Worm (Caenorhabditis elegans) whole organism, mixed stage, embryonic: ENCODE data around the gene msp-56.

Source experiments
- M03D4.4 ChIP-seq: sonication (generic microtip); optimal IDR thresholded peaks from 2 replicates; lab custom pipeline; 2017; ENCODE audit warnings: mild to moderate bottlenecking, missing genetic modification characterization, missing compliant biosample characterization
- blmp-1 ChIP-seq: fragments of 150-350 bp; optimal IDR thresholded peaks from 2 replicates; lab custom pipeline; 2014; ENCODE audit warnings: missing biosample characterization, missing genetic modification characterization
- ceh-39 ChIP-seq: fragments of 150-350 bp; optimal IDR thresholded peaks from 2 replicates; lab custom pipeline; 2014; ENCODE audit warnings: missing biosample characterization, missing genetic modification characterization
- ceh-43 ChIP-seq: fragments of 200-800 bp; sonication (Bioruptor generic); optimal IDR thresholded peaks from 2 replicates; lab custom pipeline; 2018; ENCODE audit warnings: mild to moderate bottlenecking, missing genetic modification characterization, moderate library complexity, missing compliant biosample characterization
- ceh-83 ChIP-seq: fragments of 200-800 bp; sonication (Bioruptor generic); optimal IDR thresholded peaks from 2 replicates; lab custom pipeline; 2018; ENCODE audit warnings: mild to moderate bottlenecking, missing genetic modification characterization, missing compliant biosample characterization
- drap-1 ChIP-seq: fragments of 200-800 bp; sonication (Bioruptor generic); optimal IDR thresholded peaks from 3 replicates; lab custom pipeline; 2018; ENCODE audit warnings: mild to moderate bottlenecking, missing genetic modification characterization, missing compliant biosample characterization
- elt-3 ChIP-seq: fragments of 150-350 bp; optimal IDR thresholded peaks from 2 replicates; lab custom pipeline; 2014; ENCODE audit warnings: missing biosample characterization, missing genetic modification characterization
- flh-1 ChIP-seq: fragments of 200-800 bp; sonication (Bioruptor generic); optimal IDR thresholded peaks from 2 replicates; lab custom pipeline; 2018; ENCODE audit warnings: mild to moderate bottlenecking, missing genetic modification characterization, moderate library complexity, missing compliant biosample characterization
- ham-2 ChIP-seq: fragments of 200-800 bp; sonication (Bioruptor generic); optimal IDR thresholded peaks from 2 replicates; lab custom pipeline; 2018; ENCODE audit warnings: mild to moderate bottlenecking, missing genetic modification characterization, missing compliant biosample characterization
- hlh-1 ChIP-seq: fragments of 150-350 bp; optimal IDR thresholded peaks from 2 replicates; lab custom pipeline; 2014; ENCODE audit warnings: missing biosample characterization, missing genetic modification reagents, missing genetic modification characterization
- lin-13 ChIP-seq: fragments of 150-350 bp; optimal IDR thresholded peaks from 2 replicates; lab custom pipeline; 2014; ENCODE audit warnings: missing biosample characterization, missing genetic modification characterization
- lin-32 ChIP-seq: fragments of 200-800 bp; sonication (Bioruptor generic); optimal IDR thresholded peaks from 2 replicates; lab custom pipeline; 2018; ENCODE audit warnings: mild to moderate bottlenecking, missing genetic modification characterization, missing compliant biosample characterization
- lsy-2 ChIP-seq: fragments of 150-350 bp; optimal IDR thresholded peaks from 2 replicates; lab custom pipeline; 2014; ENCODE audit warnings: missing biosample characterization, missing genetic modification characterization
- mab-5 ChIP-seq: fragments of 150-350 bp; optimal IDR thresholded peaks from 2 replicates; lab custom pipeline; 2014; ENCODE audit warnings: missing biosample characterization, missing genetic modification characterization
- mls-2 ChIP-seq: sonication (generic microtip); optimal IDR thresholded peaks from 2 replicates; lab custom pipeline; 2016; ENCODE audit warnings: mild to moderate bottlenecking, missing genetic modification characterization, moderate library complexity, missing compliant biosample characterization
- nhr-12 ChIP-seq: fragments of 150-350 bp; optimal IDR thresholded peaks from 2 replicates; lab custom pipeline; 2014; ENCODE audit warnings: missing biosample characterization, missing genetic modification characterization
- nhr-2 ChIP-seq: fragments of 150-350 bp; optimal IDR thresholded peaks from 2 replicates; lab custom pipeline; 2014; ENCODE audit warnings: missing biosample characterization, missing genetic modification characterization
- nhr-237 ChIP-seq: fragments of 150-350 bp; optimal IDR thresholded peaks from 2 replicates; lab custom pipeline; 2014; ENCODE audit warnings: missing biosample characterization, missing genetic modification characterization
- nhr-28 ChIP-seq: fragments of 150-350 bp; optimal IDR thresholded peaks from 2 replicates; lab custom pipeline; 2014; ENCODE audit warnings: missing biosample characterization, missing genetic modification characterization
- nhr-76 ChIP-seq: sonication (generic microtip); optimal IDR thresholded peaks from 2 replicates; lab custom pipeline; 2017; ENCODE audit warnings: missing biosample characterization, missing genetic modification characterization
- pha-4 ChIP-seq: fragments of 150-350 bp; optimal IDR thresholded peaks from 2 replicates; lab custom pipeline; 2018; ENCODE audit warnings: missing biosample characterization, missing genetic modification reagents, missing genetic modification characterization
- sem-2 ChIP-seq: fragments of 200-800 bp; sonication (Bioruptor generic); optimal IDR thresholded peaks from 2 replicates; lab custom pipeline; 2018; ENCODE audit warnings: mild to moderate bottlenecking, missing genetic modification characterization, missing compliant biosample characterization
- sptf-1 ChIP-seq: sonication (generic microtip); optimal IDR thresholded peaks from 2 replicates; lab custom pipeline; 2017; ENCODE audit warnings: mild to moderate bottlenecking, missing genetic modification characterization, moderate library complexity, missing compliant biosample characterization
- tbx-8 ChIP-seq: fragments of 200-800 bp; sonication (Bioruptor generic); optimal IDR thresholded peaks from 2 replicates; lab custom pipeline; 2018; ENCODE audit warnings: mild to moderate bottlenecking, missing genetic modification characterization, moderate library complexity, missing compliant biosample characterization
- unc-120 ChIP-seq: sonication (generic microtip); optimal IDR thresholded peaks from 2 replicates; lab custom pipeline; 2017; ENCODE audit warnings: missing genetic modification characterization, missing compliant biosample characterization; ENCODE audit not compliant: poor library complexity, severe bottlenecking
- unc-39 ChIP-seq: fragments of 150-350 bp; optimal IDR thresholded peaks from 2 replicates; lab custom pipeline; 2014; ENCODE audit warnings: missing biosample characterization, missing genetic modification characterization
- zip-8 ChIP-seq: fragments of 150-350 bp; optimal IDR thresholded peaks from 2 replicates; lab custom pipeline; 2014; ENCODE audit warnings: missing biosample characterization, missing genetic modification characterization
- ztf-11 ChIP-seq: fragments of 150-350 bp; optimal IDR thresholded peaks from 2 replicates; lab custom pipeline; 2014; ENCODE audit warnings: missing biosample characterization, missing genetic modification characterization

Gene msp-56

DNA sequence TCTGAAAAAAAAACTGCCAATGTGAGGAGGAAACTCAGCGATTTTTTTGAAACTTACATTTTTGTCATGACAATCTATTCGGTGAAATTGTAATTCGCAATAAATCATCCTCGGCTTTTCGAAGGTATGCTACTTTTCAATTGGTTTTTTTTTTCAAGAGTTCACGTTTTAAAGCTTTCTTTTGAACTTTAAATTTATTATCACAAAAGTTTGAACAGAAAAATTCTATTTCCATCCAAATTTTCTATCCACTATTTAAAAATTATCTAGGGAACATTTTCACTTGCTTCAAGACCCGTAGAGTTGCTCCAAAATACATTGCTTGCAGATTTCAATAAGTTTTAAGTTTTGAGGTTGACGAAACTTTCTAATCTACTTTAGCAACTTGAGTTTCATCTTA lies 5.2 kb downstream of the msp-56 start, which contains the start of gene K07F5.6:
TSS of gene K07F5.6 (minus strand) at position 101 of the 400 bp plus-strand sequence.
- TF ChIP-seq nhr-237 (tag; lab: Kevin White, UChicago) (no peak), blmp-1 (tag; lab: Kevin White, UChicago) (no peak), unc-120 (tag; lab: Kevin White, UChicago) (no peak), drap-1 (no peak), lsy-2 (tag; lab: Kevin White, UChicago) (no peak), ham-2 (GFP tag; lab: Kevin White, UChicago) (no peak), tbx-8 (GFP tag; lab: Kevin White, UChicago) (no peak)

DNA sequence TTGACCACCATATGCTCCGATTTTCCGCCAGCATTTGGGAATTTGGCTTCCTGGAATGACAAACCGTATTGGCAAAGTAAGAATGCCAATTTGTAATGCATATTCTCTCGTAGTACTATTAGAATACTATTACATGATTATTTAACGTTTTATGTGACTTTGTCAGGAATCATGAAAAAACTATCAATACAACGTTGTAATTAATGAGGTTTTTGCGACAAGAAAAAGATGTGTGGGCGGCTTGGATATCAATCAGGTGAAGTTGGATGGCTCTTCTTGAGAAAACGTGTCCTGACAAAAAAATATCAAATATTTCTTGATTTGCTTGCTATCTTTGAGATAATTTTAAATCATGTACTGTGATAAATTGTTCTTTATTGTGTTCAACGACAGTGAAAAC lies 6.7 kb downstream of the msp-56 start, which contains the start of gene K07F5.7:
TSS of gene K07F5.7 (minus strand) at position 101 of the 400 bp plus-strand sequence.
- no peak for TF ChIP-seq flh-1 (GFP tag; lab: Kevin White, UChicago)
- no peak for TF ChIP-seq ztf-11 (tag; lab: Kevin White, UChicago)
- TF ChIP-seq ceh-43 (GFP tag; lab: Kevin White, UChicago) = no peak
- TF ChIP-seq pha-4 (tag; lab: Kevin White, UChicago) = no peak
- TF ChIP-seq nhr-2 (tag; lab: Kevin White, UChicago) = no peak
- TF ChIP-seq blmp-1 (tag; lab: Kevin White, UChicago) = no peak
- TF ChIP-seq elt-3 (tag; lab: Kevin White, UChicago) = no peak
- TF ChIP-seq zip-8 = no peak
- no peak for TF ChIP-seq lin-32 (GFP tag; lab: Kevin White, UChicago)
- TF ChIP-seq unc-39 (tag; lab: Kevin White, UChicago) = no peak
- TF ChIP-seq, all 35 proteins: peak for 0

DNA sequence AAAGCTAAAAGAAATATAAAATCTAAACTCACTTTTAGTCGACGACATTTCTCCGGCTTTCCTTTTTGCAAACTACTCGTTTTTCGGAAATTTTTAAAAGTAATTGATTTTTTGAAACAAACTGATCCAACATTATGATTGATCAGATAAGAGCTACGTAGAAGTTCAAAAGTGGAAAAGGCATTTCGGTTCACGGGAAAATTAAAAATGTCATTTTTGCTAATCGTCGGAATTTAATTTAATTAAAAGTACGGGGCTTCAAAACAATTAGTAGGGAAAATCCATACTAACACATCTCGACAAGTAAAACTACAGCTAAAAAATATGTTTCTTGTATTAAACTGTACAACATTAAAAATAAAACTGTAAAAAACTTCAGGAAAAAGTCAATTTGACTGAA lies 8.3 kb downstream of the msp-56 start, which contains the start of gene K07F5.8:
TSS of gene K07F5.8 (minus strand) at position 101 of the 400 bp plus-strand sequence.
- TF ChIP-seq ceh-39 (tag; lab: Kevin White, UChicago) (no peak), lin-13 (tag; lab: Kevin White, UChicago) (no peak), nhr-76 (no peak), mls-2 (tag; lab: Kevin White, UChicago) (no peak), pha-4 (tag; lab: Kevin White, UChicago) (no peak), zip-8 (no peak), sptf-1 (tag; lab: Kevin White, UChicago) (no peak), ceh-83 (GFP tag; lab: Kevin White, UChicago) (no peak), mab-5 (tag; lab: Kevin White, UChicago) (no peak), sem-2 (no peak), nhr-28 (no peak), nhr-12 (tag; lab: Kevin White, UChicago) (no peak)

DNA sequence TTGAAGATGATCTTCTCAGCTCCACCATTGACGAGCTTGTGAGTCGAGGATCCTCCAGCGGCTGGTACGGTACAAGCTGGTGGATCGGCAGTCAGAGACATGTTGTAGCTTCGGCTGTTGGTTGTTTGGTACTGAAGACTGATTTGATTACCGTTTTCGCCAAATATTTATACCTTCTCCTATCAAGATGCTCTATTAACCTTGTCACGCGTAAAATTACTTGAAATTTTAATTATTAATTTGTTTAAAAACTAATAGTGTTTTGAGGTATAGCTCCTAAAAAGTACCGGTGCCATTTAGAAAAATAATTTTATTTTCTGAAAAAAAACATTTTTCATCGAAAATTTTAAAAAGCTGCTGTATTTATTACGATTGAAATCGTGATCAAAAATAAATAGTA lies 9.6 kb downstream of the msp-56 start, which contains the start of gene ssp-10:
TSS of gene ssp-10 (minus strand) at position 101 of the 400 bp plus-strand sequence.
- TF ChIP-seq lin-13 (tag; lab: Kevin White, UChicago) (no peak), ztf-11 (tag; lab: Kevin White, UChicago) (no peak), hlh-1 (tag; lab: Kevin White, UChicago) (no peak), lsy-2 (tag; lab: Kevin White, UChicago) (no peak)

DNA sequence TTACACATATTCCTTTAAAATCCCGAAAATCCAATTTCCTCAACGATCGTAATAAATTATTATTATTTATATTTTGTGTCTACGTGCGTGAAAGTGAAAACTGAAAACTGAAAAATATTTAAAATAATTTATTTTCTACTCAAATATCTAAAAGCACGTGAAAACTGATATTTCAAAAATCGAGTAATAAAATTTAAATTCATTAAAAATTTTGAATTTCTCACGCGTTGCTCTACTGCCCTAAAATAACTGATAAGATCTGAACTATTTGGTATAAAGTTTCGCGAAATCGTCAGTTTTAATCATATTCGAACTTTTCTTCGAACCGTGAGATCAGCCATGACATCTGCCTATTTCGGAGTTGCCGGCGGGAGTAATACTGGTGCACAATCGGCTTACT lies 10.9 kb downstream of the msp-56 start, which contains the start of gene ssq-1:
TSS of gene ssq-1 (plus strand) at position 301 of the 400 bp plus-strand sequence.
- TF ChIP-seq zip-8 = no peak
- TF ChIP-seq M03D4.4 (tag; lab: Kevin White, UChicago) = no peak
- TF ChIP-seq elt-3 (tag; lab: Kevin White, UChicago) = no peak
- TF ChIP-seq ceh-43 (GFP tag; lab: Kevin White, UChicago) = no peak
- no peak for TF ChIP-seq ceh-39 (tag; lab: Kevin White, UChicago)
- TF ChIP-seq flh-1 (GFP tag; lab: Kevin White, UChicago) = no peak

DNA sequence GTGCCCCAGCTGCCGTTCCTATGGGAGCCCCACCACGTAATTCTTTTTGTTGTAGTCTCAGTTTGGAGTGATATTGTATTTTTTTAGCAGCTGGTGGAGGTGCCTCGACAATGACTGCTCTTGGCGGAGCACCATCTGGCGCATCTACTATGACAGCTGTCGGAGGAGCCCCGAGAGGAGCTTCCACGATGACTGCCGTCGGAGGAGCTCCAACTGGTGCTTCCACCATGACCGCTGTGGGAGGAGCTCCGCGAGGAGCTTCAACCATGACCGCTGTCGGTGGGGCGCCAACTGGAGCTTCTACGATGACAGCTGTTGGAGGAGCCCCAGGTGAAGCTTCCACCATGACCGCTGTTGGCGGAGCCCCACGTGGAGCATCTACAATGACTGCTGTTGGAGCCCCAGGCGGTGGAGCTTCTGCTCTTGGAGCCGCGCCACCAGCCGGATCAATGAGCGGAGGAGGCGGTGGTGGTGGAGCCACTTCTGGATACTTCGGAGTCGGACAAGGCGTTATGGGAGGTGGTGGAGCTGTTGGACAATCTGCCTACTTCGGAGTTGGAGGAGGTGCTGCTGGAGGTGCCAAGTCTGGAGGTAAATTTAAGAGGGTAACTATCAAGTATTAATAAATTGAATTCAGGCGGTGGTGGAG lies 11.6 kb downstream of the msp-56 start:
- peak; percentile 62 for TF ChIP-seq lin-32 (GFP tag; lab: Kevin White, UChicago)
- TF ChIP-seq pha-4 (tag; lab: Kevin White, UChicago) = no peak
- TF ChIP-seq, all 35 proteins: peak for 1
